Fruit fly (Drosophila melanogaster) Kc167 (cell line): ENCODE results near the gene CG15882.

Experiments used
- Myc ChIP-seq: fragments of >200 bp; optimal IDR thresholded peaks from 2 replicates; lab custom pipeline; 2017; ENCODE audit warnings: missing external identifiers
- Sin3A ChIP-seq: fragments of >200 bp; optimal IDR thresholded peaks from 2 replicates; lab custom pipeline; 2018; ENCODE audit warnings: missing external identifiers
- h ChIP-seq: fragments of >200 bp; optimal IDR thresholded peaks from 3 replicates; lab custom pipeline; 2018; ENCODE audit warnings: missing external identifiers
- insv ChIP-seq: fragments of >200 bp; optimal IDR thresholded peaks from 3 replicates; lab custom pipeline; 2018; ENCODE audit warnings: missing external identifiers
- psq ChIP-seq: fragments of >200 bp; optimal IDR thresholded peaks from 2 replicates; lab custom pipeline; 2017; ENCODE audit warnings: missing external identifiers
- ttk ChIP-seq: sonication (Bioruptor generic); optimal IDR thresholded peaks from 2 replicates; lab custom pipeline; 2017; ENCODE audit warnings: missing external identifiers

dm6 chrX:19171926-19172325, 47.7 kb upstream of the CG15882 start:
- TF ChIP-seq ttk: no peak
- no peak for TF ChIP-seq psq
- no peak for TF ChIP-seq insv (lab: Kevin White, UChicago)
- TF ChIP-seq Myc (lab: Kevin White, UChicago): no peak
- no peak for TF ChIP-seq Sin3A (lab: Kevin White, UChicago)
- no peak for TF ChIP-seq h (lab: Kevin White, UChicago)
